Worm (Caenorhabditis elegans): ENCODE results near the gene D1086.9.

ce11 chrV:14120674-14121073 lies 16.6 kb downstream of the D1086.9 start:
- TF ChIP-seq ama-1 (optimal IDR thresholded peaks at IDR 0.05) (no peak), ets-4 (tag; optimal IDR thresholded peaks at IDR 0.05) (no peak), che-1 (tag; optimal IDR thresholded peaks at IDR 0.05) (no peak), npax-4 (tag; optimal IDR thresholded peaks at IDR 0.05) (no peak), dmd-4 (tag; optimal IDR thresholded peaks at IDR 0.05; ENCODE audit: borderline replicate concordance) (no peak), nhr-11 (tag; optimal IDR thresholded peaks at IDR 0.05) (no peak), hlh-30 (tag; optimal IDR thresholded peaks at IDR 0.05; ENCODE audit: insufficient read depth) (no peak)

All from whole organism, late embryonic.